Fruit fly (Drosophila melanogaster): ENCODE measurements around the gene Tpc1.

Gene Tpc1

dm6 chr3R:10888633-10889519 is 6.9 kb upstream of the Tpc1 start (continued):
- TF ChIP-seq Xbp1 (GFP tag; optimal IDR thresholded peaks at IDR 0.05): peak; percentile 2
- no peak for TF ChIP-seq Camta (GFP tag; optimal IDR thresholded peaks at IDR 0.05)
- TF ChIP-seq CG17802 (tag; optimal IDR thresholded peaks at IDR 0.05): no peak
- TF ChIP-seq lov (optimal IDR thresholded peaks at IDR 0.05): no peak
- peak; percentile 61; the same call in 1 of the 3 replicates for TF ChIP-seq lov (GFP tag; IDR thresholded peaks at IDR 0.05)
- peak; percentile 47; the same call in 1 of the 2 replicates for TF ChIP-seq lmd (GFP tag; IDR thresholded peaks at IDR 0.05)
- no peak for TF ChIP-seq CG5180 (GFP tag; optimal IDR thresholded peaks at IDR 0.05)
- TF ChIP-seq Fer1 (GFP tag; optimal IDR thresholded peaks at IDR 0.05): peak; percentile 48
- TF ChIP-seq CG1233 (GFP tag; optimal IDR thresholded peaks at IDR 0.05): no peak
- peak; percentile 4 for TF ChIP-seq Side (GFP tag; optimal IDR thresholded peaks at IDR 0.05)
- no peak for TF ChIP-seq zen (tag; optimal IDR thresholded peaks at IDR 0.05)
- TF ChIP-seq CG11398 (GFP tag; optimal IDR thresholded peaks at IDR 0.05): no peak
- TF ChIP-seq CG10321 (GFP tag; IDR thresholded peaks at IDR 0.05): no peak
- TF ChIP-seq CG2678 (tag; optimal IDR thresholded peaks at IDR 0.05): peak; percentile 64
- TF ChIP-seq her (GFP tag; optimal IDR thresholded peaks at IDR 0.05): peak; percentile 4
- TF ChIP-seq Dek (tag; optimal IDR thresholded peaks at IDR 0.05): no peak
- no peak for TF ChIP-seq CG17186 (GFP tag; optimal IDR thresholded peaks at IDR 0.05)
- TF ChIP-seq stc (GFP tag; IDR thresholded peaks at IDR 0.05): no peak; the same call in 1 of the 2 replicates
- TF ChIP-seq az2 (GFP tag; optimal IDR thresholded peaks at IDR 0.05): no peak
- TF ChIP-seq Doc2 (GFP tag; IDR thresholded peaks at IDR 0.05): no peak
- peak; percentile 56; the same call in 1 of the 2 replicates for TF ChIP-seq Atf6 (GFP tag; IDR thresholded peaks at IDR 0.05)
- 0 out of 2 replicates have a peak, but pooled peaks have one; percentile 13 for TF ChIP-seq Scr (GFP tag; IDR thresholded peaks at IDR 0.05; ENCODE audit: partially characterized antibody)
- peak; percentile 96 to 97 for TF ChIP-seq Trl (optimal IDR thresholded peaks at IDR 0.05)
- no peak for TF ChIP-seq Trl (GFP tag; optimal IDR thresholded peaks at IDR 0.05)
- no peak for TF ChIP-seq ken (GFP tag; IDR thresholded peaks at IDR 0.05)
- no peak for TF ChIP-seq CG10462 (GFP tag; optimal IDR thresholded peaks at IDR 0.05)
- TF ChIP-seq Dip2 (GFP tag; IDR thresholded peaks at IDR 0.05): no peak
- no peak; the same call in 2 of the 3 replicates for TF ChIP-seq otp (GFP tag; IDR thresholded peaks at IDR 0.05)
- no peak for TF ChIP-seq CG1647 (GFP tag; optimal IDR thresholded peaks at IDR 0.05)
- TF ChIP-seq danr (GFP tag; IDR thresholded peaks at IDR 0.05): no peak
- TF ChIP-seq peb (GFP tag; IDR thresholded peaks at IDR 0.05): no peak
- no peak for TF ChIP-seq bab2 (GFP tag; optimal IDR thresholded peaks at IDR 0.05)
- TF ChIP-seq ab (GFP tag; optimal IDR thresholded peaks at IDR 0.05): no peak
- peak; percentile 16 for TF ChIP-seq scrt (GFP tag; optimal IDR thresholded peaks at IDR 0.05)
- no peak for TF ChIP-seq dati (GFP tag; IDR thresholded peaks at IDR 0.05)
- no peak for TF ChIP-seq CG13123 (GFP tag; optimal IDR thresholded peaks at IDR 0.05)
- no peak for TF ChIP-seq gcm2 (GFP tag; optimal IDR thresholded peaks at IDR 0.05)
- no peak for TF ChIP-seq gfzf (GFP tag; optimal IDR thresholded peaks at IDR 0.05)
- no peak for TF ChIP-seq pfk (GFP tag; optimal IDR thresholded peaks at IDR 0.05)
- TF ChIP-seq CrebB (tag; optimal IDR thresholded peaks at IDR 0.05): peak; percentile 42
- TF ChIP-seq CG9437 (GFP tag; optimal IDR thresholded peaks at IDR 0.05): no peak
- no peak for TF ChIP-seq CG10654 (GFP tag; optimal IDR thresholded peaks at IDR 0.05)
- no peak for TF ChIP-seq Opbp (GFP tag; IDR thresholded peaks at IDR 0.05; ENCODE audit: partially characterized antibody)
- no peak for TF ChIP-seq NC2β (GFP tag; optimal IDR thresholded peaks at IDR 0.05)
- TF ChIP-seq chn (GFP tag; optimal IDR thresholded peaks at IDR 0.05): no peak
- peak; percentile 39 for TF ChIP-seq CG17359 (tag; optimal IDR thresholded peaks at IDR 0.05)
- TF ChIP-seq CG7271 (tag; optimal IDR thresholded peaks at IDR 0.05): no peak
- TF ChIP-seq cas (GFP tag; IDR thresholded peaks at IDR 0.05): no peak
- no peak for TF ChIP-seq nau (GFP tag; optimal IDR thresholded peaks at IDR 0.05)
- no peak for TF ChIP-seq CG6854 (GFP tag; optimal IDR thresholded peaks at IDR 0.05)
